Fruit fly (Drosophila melanogaster): ENCODE data around the gene path.

Gene path

DNA sequence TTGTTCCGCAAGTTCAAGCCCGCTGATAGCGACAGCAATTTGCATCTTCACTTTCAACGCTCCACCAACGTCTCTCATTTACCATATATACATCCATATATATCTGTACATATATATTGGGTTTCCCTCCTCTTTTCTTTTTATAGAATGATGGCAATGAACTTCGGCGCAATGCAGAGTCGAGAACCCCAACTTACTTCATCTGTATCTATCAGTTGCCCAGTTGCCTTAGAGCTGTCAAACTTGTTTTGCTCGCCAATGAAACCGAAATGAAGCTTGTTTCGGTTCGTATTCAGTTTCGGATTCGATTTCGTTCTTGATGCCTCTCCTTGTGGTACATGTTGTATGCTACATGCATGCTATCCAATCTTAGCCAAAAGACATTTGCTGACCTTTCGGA is 23.7 kb upstream of the path start, which contains the start of gene Or67a:
Gene Or67a (plus strand): TSS at position 233 of the 400 bp plus-strand sequence.
- TF ChIP-seq Jra (GFP tag; optimal IDR thresholded peaks at IDR 0.05) (no peak), dl (GFP tag; optimal IDR thresholded peaks at IDR 0.05; ENCODE audit: insufficient read depth in 1 of 2, partially characterized antibody in 2 of 2) (peak in 1 of 2 experiments; percentile 26), h (GFP tag; optimal IDR thresholded peaks at IDR 0.05) (no peak)

DNA sequence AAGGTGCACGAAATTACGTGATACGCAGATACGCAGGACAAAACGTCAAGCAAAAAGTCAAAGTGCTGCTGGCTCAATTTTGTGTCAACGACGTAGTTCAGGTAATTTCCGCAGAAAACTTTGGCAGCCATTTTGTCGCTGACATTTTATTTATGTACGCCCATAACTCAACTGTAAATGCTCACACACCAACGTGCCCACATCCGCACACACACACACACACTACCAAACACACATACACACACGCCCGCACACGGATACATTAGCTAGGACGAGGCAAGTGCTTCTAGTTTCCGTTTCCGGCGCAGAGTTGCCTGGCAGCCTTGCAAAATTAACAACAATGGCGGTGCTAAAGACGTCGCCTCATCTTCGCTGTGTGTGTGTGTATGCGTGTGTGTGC is 20.3 kb upstream of the path start, which contains the start of gene CG33700:
Gene CG33700 (minus strand): TSS at position 101 of the 400 bp plus-strand sequence.
- TF ChIP-seq Dfd (GFP tag; optimal IDR thresholded peaks at IDR 0.05) (peak; percentile 70), br (GFP tag; optimal IDR thresholded peaks at IDR 0.05) (no peak)

DNA sequence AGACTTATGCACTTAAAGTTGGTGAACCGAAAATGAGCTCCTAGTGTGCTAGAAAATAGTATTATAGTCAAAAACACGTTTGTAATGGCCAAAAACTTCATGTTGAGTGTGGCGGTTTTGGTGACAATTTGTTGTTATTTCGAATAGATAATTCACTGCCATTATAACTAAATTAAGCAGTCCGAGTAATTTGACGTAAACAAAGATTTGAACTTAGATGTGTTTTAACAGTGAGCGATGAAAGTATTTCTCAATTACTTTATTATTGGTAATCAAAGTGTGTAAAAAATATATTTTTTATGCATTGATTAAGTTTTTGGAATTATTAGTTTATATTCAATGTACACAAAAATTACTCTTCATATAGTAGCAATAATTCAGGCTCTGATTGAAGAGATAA is 8.2 kb upstream of the path start, which contains the start of gene CG33702:
Gene CG33702 (minus strand): TSS at position 101 of the 400 bp plus-strand sequence.
- no peak for TF ChIP-seq CrebA (GFP tag; optimal IDR thresholded peaks at IDR 0.05; ENCODE audit: borderline replicate concordance)
- TF ChIP-seq OdsH (GFP tag; optimal IDR thresholded peaks at IDR 0.05) = no peak
- no peak for TF ChIP-seq dsf (GFP tag; optimal IDR thresholded peaks at IDR 0.05; ENCODE audit: borderline replicate concordance)
- TF ChIP-seq Hnf4 (GFP tag; optimal IDR thresholded peaks at IDR 0.05) = no peak
- TF ChIP-seq N (GFP tag; optimal IDR thresholded peaks at IDR 0.05) = no peak
- TF ChIP-seq tai (GFP tag; optimal IDR thresholded peaks at IDR 0.05) = no peak
- no peak for TF ChIP-seq Dif (GFP tag; optimal IDR thresholded peaks at IDR 0.05; ENCODE audit: partially characterized antibody)
- TF ChIP-seq Sp1 (GFP tag; optimal IDR thresholded peaks at IDR 0.05) = no peak
- no peak for TF ChIP-seq Vsx2 (GFP tag; optimal IDR thresholded peaks at IDR 0.05; ENCODE audit: partially characterized antibody)
- no peak for TF ChIP-seq ey (GFP tag; optimal IDR thresholded peaks at IDR 0.05)
- TF ChIP-seq brk (GFP tag; optimal IDR thresholded peaks at IDR 0.05) = no peak

dm6 chr3L:9512560-9512959 is 7.4 kb upstream of the path start, which contains the start of gene CG33703:
TSS of gene CG33703 (minus strand) at chr3L:9512660.
- TF ChIP-seq br (GFP tag; optimal IDR thresholded peaks at IDR 0.05) = no peak

dm6 chr3L:9511287-9512256 is 6.4 kb upstream of the path start, which contains the start of gene RpS9:
TSS of gene RpS9 (minus strand) at chr3L:9511531.
- TF ChIP-seq OdsH (GFP tag; optimal IDR thresholded peaks at IDR 0.05) (peak; percentile 14), h (GFP tag; optimal IDR thresholded peaks at IDR 0.05) (peak; percentile 31), Hnf4 (GFP tag; optimal IDR thresholded peaks at IDR 0.05) (peak; percentile 27), lola (GFP tag; optimal IDR thresholded peaks at IDR 0.05) (no peak), Sp1 (GFP tag; optimal IDR thresholded peaks at IDR 0.05) (peak; percentile 72), CG32264 (GFP tag; optimal IDR thresholded peaks at IDR 0.05) (no peak), Jra (GFP tag; optimal IDR thresholded peaks at IDR 0.05) (peak; percentile 25), Myc (optimal IDR thresholded peaks at IDR 0.05) (peak; percentile 7), sage (GFP tag; optimal IDR thresholded peaks at IDR 0.05) (no peak), jim (GFP tag; optimal IDR thresholded peaks at IDR 0.05) (no peak), rgr (GFP tag; optimal IDR thresholded peaks at IDR 0.05) (peak; percentile 33), brk (GFP tag; optimal IDR thresholded peaks at IDR 0.05) (peak; percentile 69), br (GFP tag; optimal IDR thresholded peaks at IDR 0.05) (peak; percentile 6), Rel (GFP tag; optimal IDR thresholded peaks at IDR 0.05) (no peak), Rel (tag; optimal IDR thresholded peaks at IDR 0.05) (peak; percentile 48), dl (GFP tag; optimal IDR thresholded peaks at IDR 0.05; ENCODE audit: insufficient read depth in 1 of 2, partially characterized antibody in 2 of 2) (no peak), HLH106 (tag; optimal IDR thresholded peaks at IDR 0.05) (peak; percentile 8), foxo (GFP tag; optimal IDR thresholded peaks at IDR 0.05) (peak in 1 of 2 experiments; percentile 33), sv (GFP tag; optimal IDR thresholded peaks at IDR 0.05) (no peak), tai (GFP tag; optimal IDR thresholded peaks at IDR 0.05) (peak; percentile 39)

All from whole organism, wandering third instar larva.